Fruit fly (Drosophila melanogaster): Measurements from ENCODE around the gene CG8379.

dm6 chr3R:8861671-8862070 lies 37.5 kb downstream of the CG8379 start:
- TF ChIP-seq EcR (GFP tag; optimal IDR thresholded peaks at IDR 0.05) (no peak), CG8478 (optimal IDR thresholded peaks at IDR 0.05) (no peak), usp (GFP tag; optimal IDR thresholded peaks at IDR 0.05) (no peak), Dll (optimal IDR thresholded peaks at IDR 0.05) (no peak), pan (optimal IDR thresholded peaks at IDR 0.05) (no peak), psq (optimal IDR thresholded peaks at IDR 0.05) (no peak)

All from whole organism.